Worm (Caenorhabditis elegans): ENCODE data around the gene ZC239.5.

Gene ZC239.5

DNA sequence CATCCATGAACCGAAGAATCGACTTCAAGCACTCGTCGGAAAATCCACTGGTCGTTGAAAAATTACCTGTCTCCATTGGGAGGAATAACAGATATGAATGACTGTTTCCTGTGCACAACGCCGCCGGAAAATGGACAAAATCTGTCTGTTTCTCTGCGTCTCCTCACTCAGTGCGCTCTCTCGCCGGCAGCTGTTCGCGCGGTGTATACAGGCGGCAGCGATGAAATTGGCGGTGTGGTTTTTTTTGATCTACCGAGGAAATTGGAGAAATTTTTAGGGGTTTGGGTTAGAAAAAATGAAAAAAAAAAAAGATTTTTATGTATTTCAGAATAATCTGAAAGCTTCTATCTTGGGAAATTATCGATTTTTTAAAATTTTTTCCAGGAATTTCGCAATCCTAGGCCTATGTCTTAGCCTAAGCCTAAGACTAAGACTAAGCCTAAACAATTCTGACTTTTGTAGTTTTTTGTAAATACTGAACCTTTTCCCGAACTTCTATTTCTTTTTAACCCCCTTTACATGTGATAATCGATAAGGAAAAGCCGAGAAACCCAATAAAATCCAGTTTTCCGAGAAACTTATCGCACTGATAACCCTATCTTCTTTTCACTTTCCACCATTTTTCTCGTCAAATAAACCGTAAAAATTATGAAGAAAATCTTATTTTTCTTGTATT is 37.7 kb downstream of the ZC239.5 start, which contains the start of the genes fbxc-50 and C17F4.2:
TSS of gene fbxc-50 (minus strand) at position 81 of the 676 bp plus-strand sequence.
TSS of gene C17F4.2 (plus strand) at position 626 of the 676 bp plus-strand sequence.
- no peak for TF ChIP-seq nhr-129 (tag; optimal IDR thresholded peaks at IDR 0.05)
- TF ChIP-seq unc-39 (tag; optimal IDR thresholded peaks at IDR 0.05), result no peak
- no peak for TF ChIP-seq sma-9 (GFP tag; optimal IDR thresholded peaks at IDR 0.05)
- no peak for TF ChIP-seq sma-9 (tag; optimal IDR thresholded peaks at IDR 0.05)
- no peak for TF ChIP-seq sem-4 (tag; optimal IDR thresholded peaks at IDR 0.05)
- no peak for TF ChIP-seq crh-2 (tag; optimal IDR thresholded peaks at IDR 0.05)
- TF ChIP-seq fos-1 (tag; optimal IDR thresholded peaks at IDR 0.05), result no peak

DNA sequence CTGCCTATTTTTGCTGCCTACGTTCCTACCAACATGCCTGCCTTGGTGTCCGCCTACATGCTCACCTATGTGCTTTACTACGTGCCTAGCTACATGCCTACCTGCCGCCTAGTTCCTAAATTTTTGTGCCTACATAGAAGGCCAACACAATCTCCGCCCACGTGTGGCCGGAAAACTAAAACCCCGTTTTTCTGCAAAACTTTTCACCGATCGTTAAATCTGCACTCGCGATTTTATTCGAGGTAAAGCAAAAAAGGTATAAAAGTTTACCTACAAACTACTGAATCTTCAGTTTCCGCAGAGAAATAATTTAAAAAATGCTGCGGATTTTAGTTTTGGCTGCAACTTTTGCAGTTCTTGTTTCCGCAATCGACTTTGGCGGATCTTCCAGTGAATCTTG is 38.9 kb downstream of the ZC239.5 start, which contains the start of gene clec-124:
TSS of gene clec-124 (plus strand) at position 301 of the 400 bp plus-strand sequence.
- TF ChIP-seq skn-1 (tag; optimal IDR thresholded peaks at IDR 0.05) (no peak), ztf-11 (tag; optimal IDR thresholded peaks at IDR 0.05) (no peak), fos-1 (tag; optimal IDR thresholded peaks at IDR 0.05) (no peak), nhr-25 (tag; optimal IDR thresholded peaks at IDR 0.05) (no peak), lin-13 (GFP tag; optimal IDR thresholded peaks at IDR 0.05) (no peak), F13H6.1 (tag; optimal IDR thresholded peaks at IDR 0.05) (no peak), zag-1 (tag; optimal IDR thresholded peaks at IDR 0.05) (no peak)

DNA sequence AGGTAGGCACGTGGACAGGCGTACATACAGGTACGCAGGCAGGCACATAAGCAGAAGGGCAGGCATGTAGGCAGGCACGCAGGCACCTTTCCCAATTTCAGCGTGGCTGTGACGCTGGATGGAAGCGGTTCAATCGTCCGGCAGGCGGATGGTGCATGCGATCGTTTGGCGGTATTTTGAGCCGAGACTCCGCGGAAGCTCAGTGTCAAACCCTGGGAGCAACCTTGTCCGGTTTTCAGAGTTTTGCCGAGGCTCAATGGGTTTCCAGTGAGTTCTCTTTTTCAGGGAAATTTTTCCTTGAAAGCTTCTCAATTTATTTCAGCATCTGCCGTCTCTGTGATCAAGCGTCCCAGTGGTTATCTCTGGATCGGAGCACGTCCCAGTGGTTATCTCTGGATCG is 39.7 kb downstream of the ZC239.5 start:
- no peak for TF ChIP-seq unc-62 (GFP tag; optimal IDR thresholded peaks at IDR 0.05)
- no peak for TF ChIP-seq egl-27 (tag; optimal IDR thresholded peaks at IDR 0.05)
- no peak for TF ChIP-seq fos-1 (tag; optimal IDR thresholded peaks at IDR 0.05)
- TF ChIP-seq ZK546.5 (tag; optimal IDR thresholded peaks at IDR 0.05), result no peak

ce11 chrII:3251782-3252181 is 41.3 kb downstream of the ZC239.5 start:
- TF ChIP-seq nhr-23 (tag; optimal IDR thresholded peaks at IDR 0.05), result no peak
- no peak for TF ChIP-seq mdl-1 (tag; optimal IDR thresholded peaks at IDR 0.05)
- TF ChIP-seq nhr-237 (tag; optimal IDR thresholded peaks at IDR 0.05), result no peak
- TF ChIP-seq mab-5 (tag; optimal IDR thresholded peaks at IDR 0.05), result no peak

- TF ChIP-seq ama-1 (optimal IDR thresholded peaks at IDR 0.05) (no peak), alr-1 (tag; optimal IDR thresholded peaks at IDR 0.05) (no peak), sem-4 (tag; optimal IDR thresholded peaks at IDR 0.05) (no peak), peb-1 (tag; optimal IDR thresholded peaks at IDR 0.05) (no peak), dmd-4 (tag; optimal IDR thresholded peaks at IDR 0.05) (no peak)
Measured at ce11 chrII:3259254-3259653, 48.8 kb downstream of the ZC239.5 start, which contains the start of gene gcy-19. TSS of gene gcy-19 (minus strand) at chrII:3259354.

DNA sequence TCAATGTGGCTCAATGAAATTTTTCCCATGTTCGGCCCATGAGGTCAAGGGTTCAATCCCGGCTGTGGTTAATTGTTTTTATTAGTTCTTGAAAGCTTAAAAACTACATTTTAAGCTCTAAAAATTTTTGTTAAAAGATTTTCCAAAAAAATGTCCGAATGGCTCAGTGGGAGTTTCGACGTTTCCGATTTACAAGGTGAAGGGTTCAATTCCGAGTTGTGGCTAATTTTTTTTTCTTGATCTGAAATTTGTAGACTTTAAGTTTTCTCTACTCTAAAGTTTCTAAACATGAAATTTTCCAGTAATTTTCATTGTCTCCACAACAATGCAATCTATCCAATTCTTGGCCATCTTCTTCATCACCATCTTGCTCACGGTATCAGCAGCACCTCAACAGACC is 52.0 kb downstream of the ZC239.5 start, which contains the start of gene F02E11.2:
TSS of gene F02E11.2 (plus strand) at position 301 of the 400 bp plus-strand sequence.
- TF ChIP-seq mdl-1 (tag; optimal IDR thresholded peaks at IDR 0.05) (no peak), nhr-12 (tag; optimal IDR thresholded peaks at IDR 0.05) (no peak), sma-9 (GFP tag; optimal IDR thresholded peaks at IDR 0.05) (no peak), sma-9 (tag; optimal IDR thresholded peaks at IDR 0.05) (no peak), sma-3 (GFP tag; optimal IDR thresholded peaks at IDR 0.05) (no peak), ama-1 (optimal IDR thresholded peaks at IDR 0.05) (no peak), lin-39 (tag; optimal IDR thresholded peaks at IDR 0.05) (no peak), Y55F3AM.14 (GFP tag; optimal IDR thresholded peaks at IDR 0.05) (no peak), elt-1 (tag; optimal IDR thresholded peaks at IDR 0.05) (no peak), dmd-4 (tag; optimal IDR thresholded peaks at IDR 0.05) (no peak), gmeb-1 (tag; optimal IDR thresholded peaks at IDR 0.05) (no peak)

Data from whole organism, L2 larva.